Worm (Caenorhabditis elegans): Measurements from ENCODE around the gene R107.5.

ce11 chrIII:9053263-9053662 lies 327 bp downstream of the R107.5 start:
- TF ChIP-seq nhr-28 (tag; optimal IDR thresholded peaks at IDR 0.05) = no peak
- TF ChIP-seq unc-62 (GFP tag; optimal IDR thresholded peaks at IDR 0.05) = no peak
- TF ChIP-seq unc-86 (tag; optimal IDR thresholded peaks at IDR 0.05) = no peak
- TF ChIP-seq ztf-11 (tag; optimal IDR thresholded peaks at IDR 0.05) = no peak
- no peak for TF ChIP-seq blmp-1 (tag; optimal IDR thresholded peaks at IDR 0.05)
- no peak for TF ChIP-seq lin-15B (tag; optimal IDR thresholded peaks at IDR 0.05)
- no peak for TF ChIP-seq aly-2 (tag; optimal IDR thresholded peaks at IDR 0.05)
- no peak for TF ChIP-seq pag-3 (tag; optimal IDR thresholded peaks at IDR 0.05; ENCODE audit: borderline replicate concordance, insufficient read depth)
- TF ChIP-seq F16B12.6 (tag; optimal IDR thresholded peaks at IDR 0.05) = no peak

All from whole organism, L1 larva.